Fruit fly (Drosophila melanogaster) whole organism, embryonic: Measurements from ENCODE around the gene CG3337.
A peak's percentile ranks its signal among the peaks of the same experiment; 100 is the strongest.

Source experiments
- Adf1 ChIP-seq: fragments of 200-800 bp; sonication (Bioruptor generic); IDR thresholded peaks from 2 replicates; pipeline ENCODE4 v1.3.6; 2022; ENCODE audit warnings: missing biosample characterization, missing genetic modification characterization
- Atf3 ChIP-seq: fragments of 200-800 bp; sonication (Bioruptor generic); optimal IDR thresholded peaks from 3 replicates; lab custom pipeline; 2016; ENCODE audit warnings: missing biosample characterization, missing genetic modification characterization
- Awh ChIP-seq: fragments of 200-800 bp; sonication (Bioruptor generic); IDR thresholded peaks from 2 replicates; pipeline ENCODE4, ENCODE4 v1.3.6; 2022; ENCODE audit warnings: missing biosample characterization, missing genetic modification characterization
- Bgb ChIP-seq: fragments of 200-800 bp; sonication (Bioruptor generic); IDR thresholded peaks from 2 replicates; pipeline ENCODE4 v1.3.6; 2022; ENCODE audit warnings: missing biosample characterization, missing genetic modification characterization; ENCODE audit not compliant: partially characterized antibody
- Blimp-1 ChIP-seq: fragments of 200-800 bp; sonication (Bioruptor generic); optimal IDR thresholded peaks from 3 replicates; lab custom pipeline; 2018; ENCODE audit warnings: missing biosample characterization, missing genetic modification characterization, mild to moderate bottlenecking, moderate library complexity, missing genetic modification reagents
- CG10462 ChIP-seq: fragments of 200-800 bp; sonication (Bioruptor generic); optimal IDR thresholded peaks from 2 replicates; lab custom pipeline; 2016; ENCODE audit warnings: missing biosample characterization, missing genetic modification characterization
- CG10543 ChIP-seq: fragments of 200-800 bp; sonication (Bioruptor generic); optimal IDR thresholded peaks from 3 replicates; lab custom pipeline; 2017; ENCODE audit warnings: missing biosample characterization, mild to moderate bottlenecking, missing genetic modification characterization, moderate library complexity
- CG10565 ChIP-seq: fragments of 200-800 bp; sonication (Bioruptor generic); optimal IDR thresholded peaks from 3 replicates; lab custom pipeline; 2016; ENCODE audit warnings: missing biosample characterization, mild to moderate bottlenecking, missing genetic modification characterization
- CG11504 ChIP-seq: fragments of 200-800 bp; sonication (Bioruptor generic); optimal IDR thresholded peaks from 3 replicates; lab custom pipeline; 2019; ENCODE audit warnings: missing biosample characterization, mild to moderate bottlenecking, missing genetic modification characterization, moderate library complexity
- CG11695 ChIP-seq: fragments of 200-800 bp; sonication (Bioruptor generic); IDR thresholded peaks from 3 replicates; pipeline ENCODE4 v1.3.6; 2022; ENCODE audit warnings: missing biosample characterization, missing genetic modification characterization
- CG11696 ChIP-seq: fragments of 200-800 bp; sonication (Bioruptor generic); IDR thresholded peaks from 2 replicates; pipeline ENCODE4 v1.3.6; 2022; ENCODE audit warnings: missing biosample characterization, missing genetic modification characterization
- CG12155 ChIP-seq: fragments of 200-800 bp; sonication (Bioruptor generic); optimal IDR thresholded peaks from 3 replicates; lab custom pipeline; 2016; ENCODE audit warnings: missing biosample characterization, missing genetic modification characterization
- CG13287 ChIP-seq: fragments of 200-800 bp; sonication (Bioruptor generic); IDR thresholded peaks from 2 replicates; pipeline ENCODE4 v1.3.6; 2022; ENCODE audit warnings: missing biosample characterization, missing genetic modification characterization; ENCODE audit not compliant: partially characterized antibody
- CG14050 ChIP-seq: fragments of 200-800 bp; sonication (Bioruptor generic); IDR thresholded peaks from 3 replicates; pipeline ENCODE4 v1.3.6; 2022; ENCODE audit warnings: missing biosample characterization, missing genetic modification characterization
- CG1529 ChIP-seq: fragments of 200-800 bp; sonication (Bioruptor generic); optimal IDR thresholded peaks from 3 replicates; lab custom pipeline; 2018; ENCODE audit warnings: missing biosample characterization, missing genetic modification characterization
- CG16779 ChIP-seq: fragments of 200-800 bp; sonication (Bioruptor generic); IDR thresholded peaks from 2 replicates; pipeline ENCODE4 v1.3.6; 2022; ENCODE audit warnings: missing biosample characterization, missing genetic modification characterization
- CG17829 ChIP-seq: fragments of 200-800 bp; optimal IDR thresholded peaks from 2 replicates; lab custom pipeline; 2019; ENCODE audit warnings: missing biosample characterization, mild to moderate bottlenecking, missing genetic modification characterization, moderate library complexity
- CG18011 ChIP-seq: fragments of 200-800 bp; sonication (Bioruptor generic); optimal IDR thresholded peaks from 2 replicates; lab custom pipeline; 2017; ENCODE audit warnings: missing biosample characterization, missing genetic modification characterization, mild to moderate bottlenecking, moderate library complexity, missing genotype
- CG32772 ChIP-seq: fragments of 200-800 bp; sonication (Bioruptor generic); IDR thresholded peaks from 2 replicates; pipeline ENCODE4 v1.3.6; 2022; ENCODE audit warnings: missing biosample characterization, missing genetic modification characterization
- CG4854 ChIP-seq: fragments of 200-800 bp; sonication (Bioruptor generic); optimal IDR thresholded peaks from 2 replicates; lab custom pipeline; 2016; ENCODE audit warnings: missing biosample characterization, missing genetic modification characterization, inconsistent platforms
- CG7556 ChIP-seq: fragments of 200-800 bp; sonication (Bioruptor generic); optimal IDR thresholded peaks from 2 replicates; lab custom pipeline; 2017; ENCODE audit warnings: missing biosample characterization, mild to moderate bottlenecking, missing genetic modification characterization
- D ChIP-seq, 2 experiments: fragments of 200-800 bp in 1 of 2; fragments of >200 bp in 1 of 2; sonication (Bioruptor generic) in 1 of 2; optimal IDR thresholded peaks; 2 replicates in 1 of 2; 3 replicates in 1 of 2; lab custom pipeline; 2017; ENCODE audit warnings: mild to moderate bottlenecking in 1 of 2, missing biosample characterization in 1 of 2, missing genetic modification characterization in 1 of 2, missing genetic modification reagents in 1 of 2
- Dek ChIP-seq: fragments of 200-800 bp; sonication (Bioruptor generic); optimal IDR thresholded peaks from 3 replicates; lab custom pipeline; 2019; ENCODE audit warnings: missing biosample characterization, mild to moderate bottlenecking, missing genetic modification characterization, moderate library complexity
- E2f1 ChIP-seq: fragments of 200-800 bp; sonication (Bioruptor generic); IDR thresholded peaks from 2 replicates; pipeline ENCODE4 v1.3.6; 2022; ENCODE audit warnings: missing biosample characterization, missing genetic modification characterization
- HHEX ChIP-seq: fragments of 200-800 bp; sonication (Bioruptor generic); optimal IDR thresholded peaks from 3 replicates; lab custom pipeline; 2017; ENCODE audit warnings: missing biosample characterization, mild to moderate bottlenecking, missing genetic modification characterization, missing genetic modification reagents
- Jarid2 ChIP-seq: fragments of 200-800 bp; sonication (Bioruptor generic); optimal IDR thresholded peaks from 3 replicates; lab custom pipeline; 2017; ENCODE audit warnings: mild to moderate bottlenecking, missing biosample characterization, missing genetic modification reagents, missing genetic modification characterization
- Optix ChIP-seq: fragments of 200-800 bp; sonication (Bioruptor generic); IDR thresholded peaks from 3 replicates; pipeline ENCODE4 v1.3.6; 2022; ENCODE audit warnings: missing biosample characterization, missing genetic modification characterization
- Ravus ChIP-seq: fragments of 200-800 bp; sonication (Bioruptor generic); IDR thresholded peaks from 2 replicates; pipeline ENCODE4 v1.3.6; 2022; ENCODE audit warnings: missing biosample characterization, missing genetic modification characterization
- ab ChIP-seq: fragments of 200-800 bp; sonication (Bioruptor generic); optimal IDR thresholded peaks from 2 replicates; lab custom pipeline; 2016; ENCODE audit warnings: missing biosample characterization, missing genetic modification characterization
- ash1 ChIP-seq: fragments of 200-800 bp; sonication (Bioruptor generic); optimal IDR thresholded peaks from 2 replicates; lab custom pipeline; 2018; ENCODE audit warnings: missing biosample characterization, mild to moderate bottlenecking, missing genetic modification characterization
- bab2 ChIP-seq: fragments of 200-800 bp; sonication (Bioruptor generic); optimal IDR thresholded peaks from 2 replicates; lab custom pipeline; 2016; ENCODE audit warnings: missing biosample characterization, missing genetic modification characterization
- chinmo ChIP-seq: fragments of 200-800 bp; sonication (Bioruptor generic); IDR thresholded peaks from 4 replicates; pipeline ENCODE4 v1.3.6; 2022; ENCODE audit warnings: missing biosample characterization, missing genetic modification characterization; ENCODE audit not compliant: partially characterized antibody
- chm ChIP-seq: fragments of 200-800 bp; sonication (Bioruptor generic); IDR thresholded peaks from 2 replicates; pipeline ENCODE4 v1.3.6; 2022; ENCODE audit warnings: missing biosample characterization, missing genetic modification characterization
- croc ChIP-seq: fragments of 200-800 bp; sonication (Bioruptor generic); conservative IDR thresholded peaks from 3 replicates; pipeline ENCODE4 v1.3.6; 2022; ENCODE audit warnings: missing biosample characterization, missing genetic modification characterization
- ems ChIP-seq: fragments of 200-800 bp; sonication (Bioruptor generic); optimal IDR thresholded peaks from 3 replicates; lab custom pipeline; 2016; ENCODE audit warnings: missing biosample characterization, missing genetic modification characterization
- kni ChIP-seq: fragments of 200-800 bp; sonication (Bioruptor generic); optimal IDR thresholded peaks from 3 replicates; lab custom pipeline; 2017; ENCODE audit warnings: mild to moderate bottlenecking, missing biosample characterization, missing genetic modification reagents, missing genetic modification characterization
- lola ChIP-seq, 3 experiments: fragments of >200 bp in 2 of 3; fragments of 200-800 bp in 1 of 3; sonication (Bioruptor generic) in 1 of 3; optimal IDR thresholded peaks; 2 replicates each; lab custom pipeline; 2017 to 2019; ENCODE audit warnings: missing biosample characterization in 3 of 3, missing genetic modification characterization in 3 of 3, mild to moderate bottlenecking in 1 of 3, moderate library complexity in 1 of 3
- nmo ChIP-seq: fragments of 200-800 bp; sonication (Bioruptor generic); optimal IDR thresholded peaks from 2 replicates; lab custom pipeline; 2018; ENCODE audit warnings: missing biosample characterization, mild to moderate bottlenecking, missing genetic modification characterization, moderate library complexity
- nom ChIP-seq: fragments of 200-800 bp; sonication (Bioruptor generic); optimal IDR thresholded peaks from 2 replicates; lab custom pipeline; 2017; ENCODE audit warnings: missing biosample characterization, missing genetic modification characterization, mild to moderate bottlenecking, moderate library complexity, missing genetic modification reagents
- pum ChIP-seq: fragments of 200-800 bp; sonication (Bioruptor generic); optimal IDR thresholded peaks from 2 replicates; lab custom pipeline; 2016; ENCODE audit warnings: missing biosample characterization, missing genetic modification characterization
- run ChIP-seq: fragments of 200-800 bp; sonication (Bioruptor generic); optimal IDR thresholded peaks from 3 replicates; lab custom pipeline; 2018; ENCODE audit warnings: missing biosample characterization, mild to moderate bottlenecking, missing genetic modification characterization
- seq ChIP-seq: fragments of 200-800 bp; sonication (Bioruptor generic); IDR thresholded peaks from 2 replicates; pipeline ENCODE4 v1.3.6; 2022; ENCODE audit warnings: missing biosample characterization, missing genetic modification characterization
- so ChIP-seq: fragments of 200-800 bp; sonication (Bioruptor generic); IDR thresholded peaks from 3 replicates; pipeline ENCODE4 v1.3.6; 2022; ENCODE audit warnings: missing biosample characterization, missing genetic modification characterization
- tgo ChIP-seq: fragments of 200-800 bp; sonication (Bioruptor generic); IDR thresholded peaks from 3 replicates; pipeline ENCODE4 v1.3.6; 2022; ENCODE audit warnings: missing biosample characterization, missing genetic modification characterization
- tio ChIP-seq: fragments of 200-800 bp; sonication (Bioruptor generic); optimal IDR thresholded peaks from 2 replicates; lab custom pipeline; 2017; ENCODE audit warnings: missing biosample characterization, missing genetic modification characterization, inconsistent platforms
- ttk ChIP-seq: fragments of 200-800 bp; sonication (Bioruptor generic); IDR thresholded peaks from 2 replicates; pipeline ENCODE4 v2.1.2; 2022; ENCODE audit warnings: missing biosample characterization, missing genetic modification characterization
- zen ChIP-seq: fragments of 200-800 bp; sonication (Bioruptor generic); optimal IDR thresholded peaks from 3 replicates; lab custom pipeline; 2018; ENCODE audit warnings: missing biosample characterization, mild to moderate bottlenecking, missing genetic modification characterization, moderate library complexity

The CG3337 gene

DNA sequence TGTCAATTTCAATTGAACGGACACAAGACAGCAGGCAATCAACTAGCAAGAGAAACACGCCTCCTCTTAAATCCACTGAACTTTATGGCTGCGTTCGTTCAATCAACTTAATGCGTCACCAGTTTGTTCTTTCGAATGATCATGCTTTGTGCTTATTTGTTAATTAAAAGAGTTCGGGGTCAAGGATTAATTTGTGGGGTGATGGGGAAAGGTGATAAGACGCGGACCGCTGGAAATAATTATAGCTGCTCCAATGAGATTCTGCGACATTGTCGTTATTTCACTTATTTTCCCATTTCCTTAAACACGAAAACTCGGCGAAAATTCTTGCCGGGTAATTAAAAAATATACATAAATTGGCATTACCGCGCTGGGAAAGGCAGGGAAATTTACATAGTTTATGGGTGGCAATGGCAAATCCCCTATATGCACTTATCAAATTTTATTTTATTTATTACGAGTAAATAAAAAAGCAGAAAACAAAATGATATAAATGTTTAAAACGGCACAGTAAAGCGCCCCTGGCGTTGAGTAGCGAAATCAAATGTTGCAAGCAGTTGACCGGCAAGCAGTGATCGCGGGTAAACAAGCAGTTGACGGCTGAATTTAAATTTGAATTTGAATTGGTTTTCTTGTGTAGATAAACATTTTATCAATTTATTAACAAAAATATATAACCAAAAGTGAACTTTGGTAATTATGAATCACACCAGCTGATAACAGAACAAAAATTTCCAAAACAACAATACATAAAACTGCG, 38.8 kb downstream of the CG3337 start (continued):
- TF ChIP-seq Jarid2 (GFP tag; lab: Kevin White, UChicago) (peak; percentile 78), Dek (tag; lab: Kevin White, UChicago) (peak; percentile 80), CG11696 (GFP tag; lab: Robert Waterston, UW) (0 out of 2 replicates have a peak, but pooled peaks have one; percentile 22), Optix (peak; percentile 79), chinmo (GFP tag; lab: Robert Waterston, UW) (0 out of 4 replicates have a peak, but pooled peaks have one; percentile 24), CG11504 (tag; lab: Kevin White, UChicago) (peak; percentile 75), ab (GFP tag; lab: Kevin White, UChicago) (peak; percentile 24), pum (peak; percentile 72), CG10543 (GFP tag; lab: Kevin White, UChicago) (peak; percentile 64), lola (GFP tag; optimal IDR thresholded peaks at IDR 0.05; lab: Kevin White, UChicago) (peak in 1 of 3 experiments; percentile 31), seq (GFP tag; lab: Robert Waterston, UW) (peak; percentile 50; the same call in 1 of the 2 replicates), Bgb (GFP tag; lab: Robert Waterston, UW) (peak; percentile 54), croc (GFP tag; lab: Robert Waterston, UW) (peak; percentile 48; the same call in 2 of the 3 replicates), nmo (GFP tag; lab: Kevin White, UChicago) (peak; percentile 71), Ravus (no peak), Blimp-1 (GFP tag; lab: Kevin White, UChicago) (peak; percentile 56), CG12155 (GFP tag; lab: Kevin White, UChicago) (peak; percentile 30), zen (tag; lab: Kevin White, UChicago) (peak; percentile 82), CG18011 (GFP tag; lab: Kevin White, UChicago) (peak; percentile 53), CG1529 (peak; percentile 66), ttk (peak; percentile 73), nom (GFP tag; lab: Kevin White, UChicago) (no peak), ash1 (GFP tag; lab: Kevin White, UChicago) (peak; percentile 36), CG16779 (GFP tag; lab: Robert Waterston, UW) (peak; percentile 55; the same call in 1 of the 2 replicates), CG4854 (peak; percentile 85), tgo (GFP tag; lab: Robert Waterston, UW) (peak; percentile 66), CG14050 (GFP tag; lab: Robert Waterston, UW) (peak; percentile 50; the same call in 2 of the 3 replicates), chm (GFP tag; lab: Robert Waterston, UW) (peak; percentile 81), Awh (GFP tag; lab: Robert Waterston, UW) (0 out of 2 replicates have a peak, but pooled peaks have one; percentile 39), D (optimal IDR thresholded peaks at IDR 0.05; lab: Kevin White, UChicago) (no peak), D (GFP tag; optimal IDR thresholded peaks at IDR 0.05; lab: Kevin White, UChicago) (peak; percentile 58), bab2 (GFP tag; lab: Kevin White, UChicago) (peak; percentile 69), CG10565 (GFP tag; lab: Kevin White, UChicago) (peak; percentile 64), CG11695 (GFP tag; lab: Robert Waterston, UW) (no peak), HHEX (peak; percentile 73), CG32772 (GFP tag; lab: Robert Waterston, UW) (0 out of 2 replicates have a peak, but pooled peaks have one; percentile 38), CG10462 (GFP tag; lab: Kevin White, UChicago) (no peak), run (tag; lab: Kevin White, UChicago) (no peak), so (GFP tag; lab: Robert Waterston, UW) (peak; percentile 79; the same call in 2 of the 3 replicates), ems (GFP tag; lab: Kevin White, UChicago) (peak; percentile 70), tio (GFP tag; lab: Kevin White, UChicago) (peak; percentile 33), CG17829 (tag; lab: Kevin White, UChicago) (peak; percentile 65), kni (GFP tag; lab: Kevin White, UChicago) (peak; percentile 28), Atf3 (GFP tag; lab: Kevin White, UChicago) (peak; percentile 68), E2f1 (GFP tag; lab: Robert Waterston, UW) (peak; percentile 72), CG7556 (no peak), CG13287 (GFP tag; lab: Robert Waterston, UW) (peak; percentile 41; the same call in 1 of the 2 replicates), Adf1 (GFP tag; lab: Robert Waterston, UW) (peak; percentile 18; the same call in 1 of the 2 replicates)
